Worm (Caenorhabditis elegans): ENCODE measurements around the gene gst-3.

gst-3 gene

DNA sequence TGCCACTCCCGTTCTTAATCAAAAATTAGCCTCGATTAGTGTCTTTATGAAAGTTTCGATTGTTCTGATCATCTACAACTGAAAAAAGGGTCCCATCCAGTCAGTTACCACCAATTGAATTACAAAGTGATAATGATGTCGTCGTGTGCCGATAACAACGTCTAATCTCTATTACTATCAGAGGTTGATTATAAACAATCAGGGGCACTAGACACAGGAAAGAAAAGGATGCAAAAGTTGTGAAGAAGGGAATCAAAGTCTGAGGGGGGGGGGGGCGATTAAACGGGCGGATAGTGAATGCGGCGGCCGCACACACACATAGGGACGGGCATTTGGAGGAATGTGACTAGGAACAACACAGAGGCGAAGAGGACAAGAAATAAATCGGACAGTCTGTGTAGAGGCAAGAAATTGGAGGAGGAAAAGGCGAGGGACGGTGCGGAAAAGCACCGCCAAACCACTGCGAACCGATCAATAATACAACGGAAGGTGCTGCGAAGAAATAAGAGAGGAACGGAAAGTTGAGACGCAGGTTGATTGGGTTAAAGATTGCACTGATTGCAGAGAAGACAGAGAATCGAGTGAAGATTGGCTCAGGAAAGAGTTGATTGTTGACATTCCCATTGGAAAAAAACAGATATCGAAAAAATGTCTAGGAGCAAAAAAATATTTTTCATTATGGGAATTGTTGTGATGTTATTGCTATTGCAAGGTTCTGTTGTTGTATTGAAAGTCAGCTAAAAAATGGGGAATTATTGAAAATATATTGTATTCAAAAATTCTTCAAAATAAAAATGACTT, 35.1 kb upstream of the gst-3 start:
- TF ChIP-seq lin-35 (GFP tag; optimal IDR thresholded peaks at IDR 0.05) (no peak), nhr-90 (tag; optimal IDR thresholded peaks at IDR 0.05; ENCODE audit: poor library complexity) (peak; percentile 33), lin-14 (GFP tag; optimal IDR thresholded peaks at IDR 0.05) (peak; percentile 73), pag-3 (tag; optimal IDR thresholded peaks at IDR 0.05; ENCODE audit: borderline replicate concordance, insufficient read depth) (no peak), elt-3 (tag; optimal IDR thresholded peaks at IDR 0.05) (peak in 2 of 6 experiments; percentile 0 to 8), nhr-71 (tag; optimal IDR thresholded peaks at IDR 0.05) (peak; percentile 14), nhr-20 (tag; optimal IDR thresholded peaks at IDR 0.05) (peak; percentile 19), ceh-90 (tag; optimal IDR thresholded peaks at IDR 0.05) (no peak), mep-1 (tag; optimal IDR thresholded peaks at IDR 0.05) (peak; percentile 14), efl-1 (optimal IDR thresholded peaks at IDR 0.05) (no peak), efl-1 (GFP tag; optimal IDR thresholded peaks at IDR 0.05 in 1 of 2) (peak in 1 of 2 experiments; percentile 62), snu-23 (GFP tag; optimal IDR thresholded peaks at IDR 0.05) (peak; percentile 25), nhr-19 (GFP tag; conservative IDR thresholded peaks at IDR 0.05) (peak; percentile 9; the same call in 1 of the 2 replicates), unc-86 (tag; optimal IDR thresholded peaks at IDR 0.05) (no peak), blmp-1 (tag; optimal IDR thresholded peaks at IDR 0.05) (peak; percentile 74), nhr-47 (tag; optimal IDR thresholded peaks at IDR 0.05) (peak; percentile 0), elt-2 (tag; optimal IDR thresholded peaks at IDR 0.05) (peak; percentile 45), lir-3 (tag; optimal IDR thresholded peaks at IDR 0.05; ENCODE audit: poor library complexity) (no peak)

DNA sequence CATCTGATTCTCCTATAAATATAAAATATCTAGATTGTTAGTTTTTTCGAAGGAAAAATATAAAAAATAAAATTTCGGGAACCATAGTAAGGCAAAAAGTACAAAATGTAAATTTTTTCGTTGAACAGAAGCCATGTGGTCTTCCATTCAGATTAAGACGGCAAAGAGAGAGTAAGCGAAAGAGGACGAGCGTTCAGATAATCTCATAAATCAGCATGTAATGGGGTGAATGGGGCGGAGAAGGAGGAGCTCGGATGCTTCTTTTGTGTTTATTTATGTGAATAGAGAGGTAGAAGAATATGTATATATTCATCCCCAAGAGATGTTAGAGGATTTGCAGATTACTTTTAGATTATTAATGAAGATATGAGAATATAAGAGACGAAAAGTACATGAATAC, 34.3 kb upstream of the gst-3 start, which contains the start of gene pxf-1:
Gene pxf-1 (minus strand): TSS at position 14 of the 400 bp plus-strand sequence.
- TF ChIP-seq nhr-28 (tag; optimal IDR thresholded peaks at IDR 0.05) (no peak), sox-4 (tag; optimal IDR thresholded peaks at IDR 0.05) (no peak), grh-1 (GFP tag; IDR thresholded peaks at IDR 0.05) (no peak), nhr-20 (tag; optimal IDR thresholded peaks at IDR 0.05) (no peak)

DNA sequence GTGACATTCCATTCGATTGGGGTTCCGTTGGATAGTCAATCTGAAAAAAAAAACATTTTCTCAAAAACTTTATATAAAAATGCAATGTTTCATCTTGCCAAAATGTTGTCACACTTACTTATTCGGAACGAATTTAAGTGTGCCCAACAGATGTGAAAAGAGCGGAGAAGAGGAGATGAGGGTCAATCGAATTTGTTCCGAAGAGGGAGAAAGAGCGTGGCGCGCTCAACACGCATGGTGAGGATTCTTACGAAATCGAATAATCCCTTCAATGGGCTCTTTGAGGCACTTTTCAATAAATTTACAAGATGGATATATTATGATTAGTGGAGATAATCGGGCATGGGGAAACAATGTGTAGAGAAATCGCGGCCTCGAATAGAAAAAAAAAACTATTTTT, 30.8 kb upstream of the gst-3 start:
- peak; percentile 21 for TF ChIP-seq nhr-71 (tag; optimal IDR thresholded peaks at IDR 0.05)
- peak; percentile 84 for TF ChIP-seq lin-14 (GFP tag; optimal IDR thresholded peaks at IDR 0.05)
- TF ChIP-seq hpl-2 (GFP tag; optimal IDR thresholded peaks at IDR 0.05) = no peak
- peak; percentile 92 for TF ChIP-seq fkh-10 (GFP tag; optimal IDR thresholded peaks at IDR 0.05)
- peak; percentile 38 for TF ChIP-seq ces-1 (GFP tag; optimal IDR thresholded peaks at IDR 0.05)
- TF ChIP-seq pqm-1 (tag; optimal IDR thresholded peaks at IDR 0.05) = no peak

DNA sequence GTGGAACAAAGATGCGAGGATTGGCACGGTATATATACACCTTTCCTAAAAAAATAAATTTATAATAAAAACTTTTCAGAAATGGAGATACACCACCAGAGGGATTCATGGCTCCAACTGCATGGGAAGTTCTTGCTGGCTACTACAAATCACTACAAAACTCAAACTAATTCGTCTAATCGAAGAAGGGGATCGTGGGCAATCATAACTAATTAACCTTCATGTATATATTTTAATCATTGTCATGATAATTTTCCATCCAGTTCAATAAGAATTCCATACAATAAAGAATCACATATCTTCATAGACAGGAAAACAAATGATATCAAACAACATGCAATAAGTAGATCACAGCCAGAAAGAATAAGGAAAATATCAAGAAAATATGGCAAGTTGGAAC, 24.0 kb upstream of the gst-3 start:
- no peak for TF ChIP-seq sptf-1 (tag; optimal IDR thresholded peaks at IDR 0.05)
- TF ChIP-seq unc-30 (tag; optimal IDR thresholded peaks at IDR 0.05) = no peak
- no peak for TF ChIP-seq zip-4 (GFP tag; optimal IDR thresholded peaks at IDR 0.05)
- no peak for TF ChIP-seq hlh-17 (GFP tag; optimal IDR thresholded peaks at IDR 0.05; ENCODE audit: borderline replicate concordance)
- no peak for TF ChIP-seq nhr-85 (tag)
- no peak for TF ChIP-seq nhr-90 (tag; optimal IDR thresholded peaks at IDR 0.05; ENCODE audit: poor library complexity)
- TF ChIP-seq ztf-11 (tag; optimal IDR thresholded peaks at IDR 0.05) = no peak
- TF ChIP-seq nhr-28 (tag; optimal IDR thresholded peaks at IDR 0.05) = no peak
- no peak for TF ChIP-seq tbx-2 (tag; optimal IDR thresholded peaks at IDR 0.05)
- TF ChIP-seq alr-1 (tag; optimal IDR thresholded peaks at IDR 0.05; ENCODE audit: borderline replicate concordance) = no peak
- TF ChIP-seq snu-23 (GFP tag; optimal IDR thresholded peaks at IDR 0.05) = no peak
- no peak for TF ChIP-seq skn-1 (tag; optimal IDR thresholded peaks at IDR 0.05)
